Fruit fly (Drosophila melanogaster) whole organism, embryonic: ENCODE results near the gene Psa.

Experiments
- CG34224 ChIP-seq: fragments of 200-800 bp; sonication (Bioruptor generic); IDR thresholded peaks from 3 replicates; pipeline ENCODE4 v1.3.6; 2022; ENCODE audit warnings: missing biosample characterization, missing genetic modification characterization; ENCODE audit not compliant: partially characterized antibody
- Hr51 ChIP-seq, 2 experiments: fragments of 200-800 bp; sonication (Bioruptor generic); optimal IDR thresholded peaks; 2 replicates in 1 of 2; 3 replicates in 1 of 2; lab custom pipeline; 2016 to 2018; ENCODE audit warnings: missing biosample characterization in 2 of 2, missing genetic modification characterization in 2 of 2, mild to moderate bottlenecking in 1 of 2, moderate library complexity in 1 of 2
- Nf-YC ChIP-seq: fragments of 200-800 bp; optimal IDR thresholded peaks from 3 replicates; lab custom pipeline; 2019; ENCODE audit warnings: missing biosample characterization, mild to moderate bottlenecking, missing genetic modification characterization, moderate library complexity
- Oli ChIP-seq: fragments of 200-800 bp; sonication (Bioruptor generic); optimal IDR thresholded peaks from 2 replicates; lab custom pipeline; 2018; ENCODE audit warnings: missing biosample characterization, mild to moderate bottlenecking, missing genetic modification characterization, moderate library complexity
- Sry-δ ChIP-seq: fragments of 200-800 bp; sonication (Bioruptor generic); optimal IDR thresholded peaks from 2 replicates; lab custom pipeline; 2016; ENCODE audit warnings: missing biosample characterization, missing genetic modification characterization
- ac ChIP-seq: fragments of 200-800 bp; sonication (Bioruptor generic); optimal IDR thresholded peaks from 3 replicates; lab custom pipeline; 2017; ENCODE audit warnings: missing biosample characterization, mild to moderate bottlenecking, missing genetic modification characterization
- bcd ChIP-seq: fragments of 200-800 bp; sonication (Bioruptor generic); optimal IDR thresholded peaks from 2 replicates; lab custom pipeline; 2017; ENCODE audit warnings: missing biosample characterization, mild to moderate bottlenecking, missing genetic modification characterization
- gem ChIP-seq: fragments of 200-800 bp; sonication (Bioruptor generic); optimal IDR thresholded peaks from 2 replicates; lab custom pipeline; 2019; ENCODE audit warnings: missing biosample characterization, mild to moderate bottlenecking, missing genetic modification characterization, moderate library complexity
- h ChIP-seq: fragments of >200 bp; optimal IDR thresholded peaks from 2 replicates; lab custom pipeline; 2017
- ham ChIP-seq: fragments of 200-800 bp; sonication (Bioruptor generic); IDR thresholded peaks from 2 replicates; pipeline ENCODE4 v1.3.6; 2022; ENCODE audit warnings: missing biosample characterization, missing genetic modification characterization
- her ChIP-seq: fragments of 200-800 bp; sonication (Bioruptor generic); optimal IDR thresholded peaks from 2 replicates; lab custom pipeline; 2016; ENCODE audit warnings: missing biosample characterization, missing genetic modification characterization
- maf-S ChIP-seq: fragments of 200-800 bp; sonication (Bioruptor generic); optimal IDR thresholded peaks from 2 replicates; lab custom pipeline; 2016; ENCODE audit warnings: missing biosample characterization, missing genetic modification characterization
- stc ChIP-seq: fragments of 200-800 bp; sonication (Bioruptor generic); IDR thresholded peaks from 2 replicates; pipeline ENCODE4 v1.3.6; 2022; ENCODE audit warnings: missing biosample characterization, missing genetic modification characterization
- wor ChIP-seq: fragments of 200-800 bp; sonication (Bioruptor generic); IDR thresholded peaks from 2 replicates; pipeline ENCODE4 v1.3.6; 2022; ENCODE audit warnings: missing biosample characterization, missing genetic modification characterization

- TF ChIP-seq ac: no peak
- TF ChIP-seq maf-S (GFP tag; lab: Kevin White, UChicago): no peak
- TF ChIP-seq her (GFP tag; lab: Kevin White, UChicago): no peak
- TF ChIP-seq Nf-YC (tag; lab: Kevin White, UChicago): no peak
- no peak for TF ChIP-seq Sry-δ (GFP tag; lab: Kevin White, UChicago)
- no peak for TF ChIP-seq stc
- TF ChIP-seq h (lab: Kevin White, UChicago): no peak
- TF ChIP-seq Hr51 (GFP tag; optimal IDR thresholded peaks at IDR 0.05; lab: Kevin White, UChicago): no peak
- TF ChIP-seq gem (tag; lab: Kevin White, UChicago): no peak
- TF ChIP-seq wor (GFP tag; lab: Robert Waterston, UW): no peak
- no peak for TF ChIP-seq CG34224
- no peak for TF ChIP-seq ham (GFP tag; lab: Robert Waterston, UW)
- no peak for TF ChIP-seq Oli (tag; lab: Kevin White, UChicago)
- TF ChIP-seq bcd (GFP tag; lab: Kevin White, UChicago): no peak
Observed at dm6 chr3L:1571077-1571476, 68.4 kb downstream of the Psa start.
